Worm (Caenorhabditis elegans) whole organism, L3 larva: Measurements from ENCODE around the gene ndub-3.

Experiments used
- R02D3.7 ChIP-seq: fragments of 150-350 bp; optimal IDR thresholded peaks from 2 replicates; lab custom pipeline; 2014; ENCODE audit warnings: missing biosample characterization, missing genetic modification characterization
- ZK546.5 ChIP-seq: sonication (generic microtip); optimal IDR thresholded peaks from 2 replicates; lab custom pipeline; 2017; ENCODE audit warnings: missing biosample characterization, missing genetic modification characterization
- ama-1 ChIP-seq: fragments of 150-350 bp; optimal IDR thresholded peaks from 2 replicates; lab custom pipeline; 2018
- ceh-82 ChIP-seq: fragments of 150-350 bp; optimal IDR thresholded peaks from 2 replicates; lab custom pipeline; 2014; ENCODE audit warnings: missing biosample characterization, missing genetic modification characterization
- ceh-9 ChIP-seq: sonication (generic microtip); optimal IDR thresholded peaks from 2 replicates; lab custom pipeline; 2018; ENCODE audit warnings: missing biosample characterization, missing genetic modification characterization
- daf-12 ChIP-seq: fragments of 150-350 bp; optimal IDR thresholded peaks from 2 replicates; lab custom pipeline; 2014; ENCODE audit warnings: missing biosample characterization, missing genetic modification reagents, missing genetic modification characterization
- egl-27 ChIP-seq: sonication (generic microtip); optimal IDR thresholded peaks from 4 replicates; lab custom pipeline; 2017; ENCODE audit warnings: missing biosample characterization, missing genetic modification reagents, missing genetic modification characterization
- egl-5 ChIP-seq: fragments of 150-350 bp; optimal IDR thresholded peaks from 2 replicates; lab custom pipeline; 2017; ENCODE audit warnings: missing biosample characterization, missing genetic modification reagents, missing genetic modification characterization, inconsistent platforms
- elt-1 ChIP-seq: fragments of 150-350 bp; optimal IDR thresholded peaks from 2 replicates; lab custom pipeline; 2014; ENCODE audit warnings: missing biosample characterization, missing genetic modification characterization
- elt-3 ChIP-seq, 3 experiments: fragments of 150-350 bp in 1 of 3; sonication (generic microtip) in 2 of 3; optimal IDR thresholded peaks; 2 replicates in 2 of 3; 4 replicates in 1 of 3; lab custom pipeline; 2014 to 2017; ENCODE audit warnings: missing biosample characterization in 3 of 3, missing genetic modification characterization in 3 of 3
- eor-1 ChIP-seq, 2 experiments: fragments of 150-350 bp; optimal IDR thresholded peaks; 2 replicates each; lab custom pipeline; 2014 to 2018; ENCODE audit warnings: missing biosample characterization in 2 of 2, missing genetic modification characterization in 2 of 2
- fkh-2 ChIP-seq: fragments of 150-350 bp; optimal IDR thresholded peaks from 2 replicates; lab custom pipeline; 2014; ENCODE audit warnings: missing biosample characterization, missing genetic modification reagents, missing genetic modification characterization
- hmg-11 ChIP-seq: sonication (generic microtip); optimal IDR thresholded peaks from 2 replicates; lab custom pipeline; 2016; ENCODE audit warnings: missing genetic modification characterization, missing compliant biosample characterization
- jun-1 ChIP-seq: fragments of 150-350 bp; optimal IDR thresholded peaks from 2 replicates; lab custom pipeline; 2014; ENCODE audit warnings: missing biosample characterization, missing genetic modification reagents, missing genetic modification characterization
- lin-15B ChIP-seq: fragments of 150-350 bp; optimal IDR thresholded peaks from 2 replicates; lab custom pipeline; 2014; ENCODE audit warnings: missing biosample characterization, missing genetic modification characterization
- lin-39 ChIP-seq: fragments of 150-350 bp; optimal IDR thresholded peaks from 2 replicates; lab custom pipeline; 2018; ENCODE audit warnings: missing biosample characterization, missing genetic modification reagents, missing genetic modification characterization
- mdl-1 ChIP-seq: fragments of 150-350 bp; optimal IDR thresholded peaks from 2 replicates; lab custom pipeline; 2014; ENCODE audit warnings: missing biosample characterization, missing genetic modification characterization
- mml-1 ChIP-seq: fragments of 150-350 bp; sonication (generic microtip); optimal IDR thresholded peaks from 3 replicates; lab custom pipeline; 2014; ENCODE audit warnings: missing biosample characterization, missing genetic modification characterization
- nfya-1 ChIP-seq: sonication (generic microtip); optimal IDR thresholded peaks from 2 replicates; lab custom pipeline; 2017; ENCODE audit warnings: missing genetic modification characterization, mild to moderate bottlenecking, missing compliant biosample characterization, antibody characterized with exemption, moderate library complexity; ENCODE audit not compliant: insufficient read depth
- nhr-11 ChIP-seq: fragments of 150-350 bp; optimal IDR thresholded peaks from 2 replicates; lab custom pipeline; 2014; ENCODE audit warnings: missing biosample characterization, missing genetic modification characterization
- nhr-12 ChIP-seq: fragments of 150-350 bp; optimal IDR thresholded peaks from 2 replicates; lab custom pipeline; 2014; ENCODE audit warnings: missing biosample characterization, missing genetic modification characterization
- nhr-23 ChIP-seq: fragments of 150-350 bp; optimal IDR thresholded peaks from 2 replicates; lab custom pipeline; 2014; ENCODE audit warnings: missing biosample characterization, missing genetic modification reagents, missing genetic modification characterization
- nhr-25 ChIP-seq: sonication (generic microtip); optimal IDR thresholded peaks from 2 replicates; lab custom pipeline; 2017; ENCODE audit warnings: missing biosample characterization, missing genetic modification characterization
- nhr-28 ChIP-seq: fragments of 150-350 bp; optimal IDR thresholded peaks from 2 replicates; lab custom pipeline; 2014; ENCODE audit warnings: missing biosample characterization, missing genetic modification characterization
- nhr-43 ChIP-seq: sonication (generic microtip); optimal IDR thresholded peaks from 2 replicates; lab custom pipeline; 2016; ENCODE audit warnings: mild to moderate bottlenecking, missing genetic modification characterization, missing compliant biosample characterization; ENCODE audit not compliant: poor library complexity, severe bottlenecking
- nhr-77 ChIP-seq: fragments of 150-350 bp; optimal IDR thresholded peaks from 2 replicates; lab custom pipeline; 2014; ENCODE audit warnings: missing biosample characterization, missing genetic modification characterization
- pha-4 ChIP-seq: fragments of 150-350 bp; optimal IDR thresholded peaks from 2 replicates; lab custom pipeline; 2014; ENCODE audit warnings: missing biosample characterization, missing genetic modification reagents, missing genetic modification characterization
- sea-2 ChIP-seq: fragments of 150-350 bp; sonication (generic microtip); optimal IDR thresholded peaks from 4 replicates; lab custom pipeline; 2014; ENCODE audit warnings: missing biosample characterization, missing genetic modification reagents, missing genetic modification characterization
- skn-1 ChIP-seq: fragments of 150-350 bp; optimal IDR thresholded peaks from 2 replicates; lab custom pipeline; 2014; ENCODE audit warnings: missing biosample characterization, missing genetic modification characterization
- snpc-4 ChIP-seq: fragments of 150-350 bp; optimal IDR thresholded peaks from 2 replicates; lab custom pipeline; 2014; ENCODE audit warnings: missing biosample characterization, missing genetic modification characterization
- tbx-2 ChIP-seq: sonication (generic microtip); optimal IDR thresholded peaks from 2 replicates; lab custom pipeline; 2016; ENCODE audit warnings: mild to moderate bottlenecking, missing genetic modification characterization, missing compliant biosample characterization
- unc-62 ChIP-seq: fragments of 150-350 bp; sonication (generic microtip); optimal IDR thresholded peaks from 4 replicates; lab custom pipeline; 2014; ENCODE audit warnings: missing biosample characterization, missing genetic modification reagents, missing genetic modification characterization
- ztf-11 ChIP-seq: fragments of 150-350 bp; optimal IDR thresholded peaks from 2 replicates; lab custom pipeline; 2014; ENCODE audit warnings: missing biosample characterization, missing genetic modification characterization
- ztf-4 ChIP-seq: fragments of 150-350 bp; optimal IDR thresholded peaks from 2 replicates; lab custom pipeline; 2014; ENCODE audit warnings: missing biosample characterization, missing genetic modification characterization

Gene ndub-3

ce11 chrII:8940362-8940940 is 24.2 kb downstream of the ndub-3 start, which contains the start of the genes set-17 and T21B10.4 (continued):
- TF ChIP-seq egl-5 (no peak), elt-3 (tag; optimal IDR thresholded peaks at IDR 0.05; lab: Kevin White, UChicago) (no peak), ZK546.5 (no peak), snpc-4 (no peak), fkh-2 (no peak), nhr-25 (tag; lab: Kevin White, UChicago) (peak; percentile 7), skn-1 (tag; lab: Kevin White, UChicago) (no peak), lin-15B (peak; percentile 29), egl-27 (tag; lab: Kevin White, UChicago) (no peak)
- TF ChIP-seq, all 47 proteins: peak for 5

- TF ChIP-seq hmg-11 (tag; lab: Kevin White, UChicago) (no peak), mml-1 (tag; lab: Kevin White, UChicago) (no peak), mdl-1 (tag; lab: Kevin White, UChicago) (no peak), ZK546.5 (no peak), tbx-2 (no peak), ceh-82 (no peak), elt-1 (tag; lab: Kevin White, UChicago) (no peak), nhr-77 (tag; lab: Kevin White, UChicago) (no peak), unc-62 (GFP tag; lab: Kevin White, UChicago) (no peak)
These were observed 25.6 kb downstream of the ndub-3 start for ce11 chrII:8938907-8939622.

- TF ChIP-seq ceh-82 (no peak), eor-1 (tag; optimal IDR thresholded peaks at IDR 0.05; lab: Kevin White, UChicago) (no peak), ama-1 (lab: Kevin White, UChicago) (peak; percentile 96), ceh-9 (tag; lab: Kevin White, UChicago) (no peak), mml-1 (tag; lab: Kevin White, UChicago) (no peak), jun-1 (tag; lab: Kevin White, UChicago) (no peak), ztf-4 (no peak), nhr-11 (tag; lab: Kevin White, UChicago) (no peak), nhr-23 (tag; lab: Kevin White, UChicago) (no peak), nfya-1 (tag; lab: Kevin White, UChicago) (peak; percentile 4), daf-12 (tag; lab: Kevin White, UChicago) (no peak), R02D3.7 (peak; percentile 33), egl-5 (no peak), sea-2 (GFP tag; lab: Kevin White, UChicago) (no peak), ZK546.5 (no peak), hmg-11 (tag; lab: Kevin White, UChicago) (peak; percentile 31), lin-15B (no peak), elt-3 (tag; optimal IDR thresholded peaks at IDR 0.05; lab: Kevin White, UChicago) (no peak), lin-39 (tag; lab: Kevin White, UChicago) (no peak), nhr-43 (tag; lab: Kevin White, UChicago) (peak; percentile 15), fkh-2 (no peak), ztf-11 (no peak), nhr-25 (tag; lab: Kevin White, UChicago) (no peak), nhr-28 (tag; lab: Kevin White, UChicago) (no peak), unc-62 (GFP tag; lab: Kevin White, UChicago) (no peak), pha-4 (tag; lab: Kevin White, UChicago) (no peak)
- TF ChIP-seq, all 47 proteins: peak for 5
These were observed 30.8 kb downstream of the ndub-3 start, which contains the start of gene T21B10.3 for ce11 chrII:8933693-8934432. Gene T21B10.3, plus strand, starts transcription at chrII:8934382.

ce11 chrII:8932392-8932791 is 32.3 kb downstream of the ndub-3 start:
- TF ChIP-seq pha-4 (tag; lab: Kevin White, UChicago) = no peak
- no peak for TF ChIP-seq nhr-12 (tag; lab: Kevin White, UChicago)
- no peak for TF ChIP-seq egl-27 (tag; lab: Kevin White, UChicago)
- TF ChIP-seq nfya-1 (tag; lab: Kevin White, UChicago) = no peak
- no peak for TF ChIP-seq elt-1 (tag; lab: Kevin White, UChicago)
- TF ChIP-seq nhr-23 (tag; lab: Kevin White, UChicago) = no peak
- no peak for TF ChIP-seq nhr-43 (tag; lab: Kevin White, UChicago)
